Fruit fly (Drosophila melanogaster): Measurements from ENCODE around the gene Taf10.

- TF ChIP-seq topi (GFP tag; optimal IDR thresholded peaks at IDR 0.05) (no peak), eg (GFP tag; IDR thresholded peaks at IDR 0.05) (no peak), acj6 (GFP tag; optimal IDR thresholded peaks at IDR 0.05) (no peak)
Measured at dm6 chr2L:2797186-2797585, 29.5 kb downstream of the Taf10 start.
